Worm (Caenorhabditis elegans): ENCODE measurements around the gene T01C8.3.
A peak's percentile ranks its signal among the peaks of the same experiment; 100 is the strongest.

Gene T01C8.3

DNA sequence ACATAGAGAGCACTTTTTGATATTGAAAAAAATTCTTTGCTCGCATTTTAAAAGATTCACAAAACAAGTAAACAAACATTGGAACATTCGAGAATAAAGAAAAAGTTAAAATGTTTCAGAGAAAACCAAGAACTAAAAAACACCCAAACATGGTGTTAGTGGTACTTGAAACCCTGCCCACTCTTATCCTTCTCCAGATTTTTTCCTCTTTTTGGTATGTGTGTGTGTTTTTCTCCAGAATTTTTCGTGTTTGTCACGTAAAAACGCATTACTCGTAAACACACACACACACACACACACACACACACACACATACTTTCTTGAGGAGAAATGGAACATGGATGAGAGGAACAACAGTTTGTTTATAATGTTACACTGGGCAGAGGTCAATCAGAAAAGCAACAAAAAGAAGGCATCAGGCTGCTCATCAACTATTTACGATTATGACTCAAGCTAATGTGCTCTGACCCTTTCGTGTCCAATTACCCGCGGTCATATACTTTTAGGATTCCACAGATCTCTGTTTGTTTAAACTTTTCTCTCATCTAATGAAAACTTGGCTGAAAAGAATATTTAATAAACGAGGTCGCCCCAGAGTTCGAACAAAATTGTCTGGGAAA lies 10.8 kb downstream of the T01C8.3 start:
- peak; percentile 86 for TF ChIP-seq egl-5 (tag; optimal IDR thresholded peaks at IDR 0.05)
- TF ChIP-seq ceh-9 (tag; optimal IDR thresholded peaks at IDR 0.05): no peak
- TF ChIP-seq pha-4 (tag; optimal IDR thresholded peaks at IDR 0.05): peak; percentile 50

ce11 chrX:16770919-16771318 lies 12.1 kb downstream of the T01C8.3 start:
- TF ChIP-seq fos-1 (tag; optimal IDR thresholded peaks at IDR 0.05) (no peak), lin-39 (tag; optimal IDR thresholded peaks at IDR 0.05) (peak; percentile 14), eor-1 (tag; optimal IDR thresholded peaks at IDR 0.05) (no peak)

ce11 chrX:16770398-16770797 lies 12.6 kb downstream of the T01C8.3 start, which contains the start of gene mct-6:
TSS of gene mct-6 (minus strand) at chrX:16770498.
- TF ChIP-seq ceh-82 (tag; optimal IDR thresholded peaks at IDR 0.05) (no peak), nhr-23 (tag; optimal IDR thresholded peaks at IDR 0.05) (peak; percentile 37)

DNA sequence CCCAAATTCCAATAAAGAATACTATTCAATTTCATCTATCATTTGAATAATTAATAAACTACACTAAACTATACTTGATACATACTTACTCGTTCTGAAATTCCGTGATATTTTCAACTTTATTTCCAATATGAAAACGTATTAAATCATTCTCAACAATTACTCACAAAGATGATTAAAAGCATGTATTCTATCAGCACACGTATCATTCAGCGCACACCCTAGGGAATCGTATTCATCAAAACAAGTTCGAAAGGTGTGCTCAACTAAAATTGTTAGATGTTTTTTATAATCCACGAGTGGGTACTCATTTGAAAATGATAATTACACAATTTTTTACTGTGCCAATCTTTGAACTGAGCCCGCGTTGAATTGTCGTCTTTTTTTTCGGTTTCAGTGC lies 20.5 kb downstream of the T01C8.3 start, which contains the start of gene C10E2.1:
Gene C10E2.1 (plus strand): TSS at position 301 of the 400 bp plus-strand sequence.
- TF ChIP-seq nfya-1 (tag; optimal IDR thresholded peaks at IDR 0.05; ENCODE audit: insufficient read depth): no peak
- no peak for TF ChIP-seq lin-39 (tag; optimal IDR thresholded peaks at IDR 0.05)
- no peak for TF ChIP-seq nhr-76 (tag; optimal IDR thresholded peaks at IDR 0.05)
- TF ChIP-seq ceh-28 (tag; optimal IDR thresholded peaks at IDR 0.05): no peak
- no peak for TF ChIP-seq jun-1 (tag; optimal IDR thresholded peaks at IDR 0.05)
- no peak for TF ChIP-seq unc-62 (GFP tag; optimal IDR thresholded peaks at IDR 0.05)
- no peak for TF ChIP-seq elt-2 (tag; optimal IDR thresholded peaks at IDR 0.05)
- TF ChIP-seq zag-1 (tag; optimal IDR thresholded peaks at IDR 0.05): no peak
- no peak for TF ChIP-seq fkh-2 (tag; optimal IDR thresholded peaks at IDR 0.05)
- no peak for TF ChIP-seq nhr-23 (tag; optimal IDR thresholded peaks at IDR 0.05)
- TF ChIP-seq mml-1 (tag; optimal IDR thresholded peaks at IDR 0.05): no peak
- no peak for TF ChIP-seq aly-2 (tag; optimal IDR thresholded peaks at IDR 0.05)
- no peak for TF ChIP-seq pha-4 (tag; optimal IDR thresholded peaks at IDR 0.05)
- no peak for TF ChIP-seq nhr-43 (tag; optimal IDR thresholded peaks at IDR 0.05; ENCODE audit: poor library complexity, severe bottlenecking)
- no peak for TF ChIP-seq egl-5 (tag; optimal IDR thresholded peaks at IDR 0.05)
- TF ChIP-seq ztf-11 (tag; optimal IDR thresholded peaks at IDR 0.05): no peak
- no peak for TF ChIP-seq nhr-11 (tag; optimal IDR thresholded peaks at IDR 0.05)
- no peak for TF ChIP-seq fos-1 (tag; optimal IDR thresholded peaks at IDR 0.05)
- TF ChIP-seq lsy-12 (tag; optimal IDR thresholded peaks at IDR 0.05): no peak

DNA sequence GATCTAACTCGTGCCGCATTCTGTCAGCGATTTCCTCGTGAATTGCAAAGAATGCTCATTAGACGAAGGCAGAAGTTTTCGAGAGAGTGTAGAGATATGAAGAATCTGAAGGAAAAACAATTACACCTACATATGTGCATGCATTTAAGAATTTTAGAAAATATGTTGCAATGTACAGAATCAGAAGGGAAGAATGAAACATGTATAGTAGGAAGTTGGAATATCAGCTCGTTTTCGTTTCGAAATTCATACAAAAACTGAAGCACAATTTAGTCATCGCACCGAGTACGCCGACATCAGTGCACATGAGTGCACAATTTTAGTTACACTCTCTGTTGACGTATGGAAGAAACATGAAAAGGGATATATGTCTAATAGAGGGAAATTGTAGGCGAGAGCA lies 28.5 kb downstream of the T01C8.3 start, which contains the start of gene C10E2.5:
Gene C10E2.5 (minus strand): TSS at position 101 of the 400 bp plus-strand sequence.
- no peak for TF ChIP-seq nhr-76 (tag; optimal IDR thresholded peaks at IDR 0.05)
- no peak for TF ChIP-seq fos-1 (tag; optimal IDR thresholded peaks at IDR 0.05)
- TF ChIP-seq mdl-1 (tag; optimal IDR thresholded peaks at IDR 0.05): no peak
- no peak for TF ChIP-seq ZK546.5 (tag; optimal IDR thresholded peaks at IDR 0.05)
- no peak for TF ChIP-seq ceh-16 (tag; optimal IDR thresholded peaks at IDR 0.05)
- TF ChIP-seq lin-39 (tag; optimal IDR thresholded peaks at IDR 0.05): no peak
- TF ChIP-seq skn-1 (tag; optimal IDR thresholded peaks at IDR 0.05): no peak
- no peak for TF ChIP-seq ztf-11 (tag; optimal IDR thresholded peaks at IDR 0.05)
- TF ChIP-seq nhr-67 (tag; optimal IDR thresholded peaks at IDR 0.05): no peak
- TF ChIP-seq nhr-25 (tag; optimal IDR thresholded peaks at IDR 0.05): no peak
- TF ChIP-seq eor-1 (tag; optimal IDR thresholded peaks at IDR 0.05): no peak
- TF ChIP-seq elt-1 (tag; optimal IDR thresholded peaks at IDR 0.05): no peak

- TF ChIP-seq lsy-12 (tag; optimal IDR thresholded peaks at IDR 0.05): no peak
- no peak for TF ChIP-seq mml-1 (tag; optimal IDR thresholded peaks at IDR 0.05)
- no peak for TF ChIP-seq nfya-1 (tag; optimal IDR thresholded peaks at IDR 0.05; ENCODE audit: insufficient read depth)
- no peak for TF ChIP-seq unc-62 (GFP tag; optimal IDR thresholded peaks at IDR 0.05)
- TF ChIP-seq nhr-43 (tag; optimal IDR thresholded peaks at IDR 0.05; ENCODE audit: poor library complexity, severe bottlenecking): no peak
- no peak for TF ChIP-seq eor-1 (tag; optimal IDR thresholded peaks at IDR 0.05)
These were observed 30.8 kb downstream of the T01C8.3 start for ce11 chrX:16752196-16752595.

Data from whole organism, L3 larva.